Worm (Caenorhabditis elegans) whole organism, L2 larva: Measurements from ENCODE around the gene hpo-6.

Experiments used
- F13H6.1 ChIP-seq: sonication (generic microtip); optimal IDR thresholded peaks from 2 replicates; lab custom pipeline; 2016; ENCODE audit warnings: missing genetic modification characterization, missing compliant biosample characterization
- R02D3.7 ChIP-seq: fragments of 150-350 bp; optimal IDR thresholded peaks from 2 replicates; lab custom pipeline; 2014; ENCODE audit warnings: missing biosample characterization, missing genetic modification characterization
- Y55F3AM.14 ChIP-seq: fragments of 200-800 bp; sonication (Bioruptor generic); optimal IDR thresholded peaks from 2 replicates; lab custom pipeline; 2018; ENCODE audit warnings: mild to moderate bottlenecking, missing genetic modification characterization, missing compliant biosample characterization
- ZK546.5 ChIP-seq: sonication (generic microtip); optimal IDR thresholded peaks from 2 replicates; lab custom pipeline; 2017; ENCODE audit warnings: missing biosample characterization, missing genetic modification characterization
- alr-1 ChIP-seq: fragments of 150-350 bp; optimal IDR thresholded peaks from 2 replicates; lab custom pipeline; 2014; ENCODE audit warnings: missing biosample characterization, missing genetic modification characterization
- aly-2 ChIP-seq: fragments of 150-350 bp; optimal IDR thresholded peaks from 2 replicates; lab custom pipeline; 2014; ENCODE audit warnings: missing biosample characterization, missing genetic modification characterization
- blmp-1 ChIP-seq: sonication (generic microtip); optimal IDR thresholded peaks from 2 replicates; lab custom pipeline; 2017; ENCODE audit warnings: missing genetic modification characterization, mild to moderate bottlenecking, missing compliant biosample characterization, antibody characterized with exemption, moderate library complexity; ENCODE audit not compliant: insufficient read depth
- ceh-16 ChIP-seq: fragments of 150-350 bp; optimal IDR thresholded peaks from 2 replicates; lab custom pipeline; 2014; ENCODE audit warnings: missing biosample characterization, missing genetic modification characterization
- ceh-82 ChIP-seq: fragments of 150-350 bp; optimal IDR thresholded peaks from 2 replicates; lab custom pipeline; 2014; ENCODE audit warnings: missing biosample characterization, missing genetic modification characterization
- crh-2 ChIP-seq: sonication (generic microtip); optimal IDR thresholded peaks from 2 replicates; lab custom pipeline; 2017; ENCODE audit warnings: missing biosample characterization, missing genetic modification characterization
- dmd-4 ChIP-seq: sonication (generic microtip); optimal IDR thresholded peaks from 2 replicates; lab custom pipeline; 2017; ENCODE audit warnings: missing biosample characterization, missing genetic modification characterization
- egl-27 ChIP-seq: sonication (generic microtip); optimal IDR thresholded peaks from 3 replicates; lab custom pipeline; 2017; ENCODE audit warnings: missing biosample characterization, missing genetic modification reagents, missing genetic modification characterization
- elt-1 ChIP-seq: fragments of 150-350 bp; optimal IDR thresholded peaks from 2 replicates; lab custom pipeline; 2014; ENCODE audit warnings: missing biosample characterization, missing genetic modification characterization
- elt-3 ChIP-seq: sonication (generic microtip); optimal IDR thresholded peaks from 2 replicates; lab custom pipeline; 2017; ENCODE audit warnings: missing biosample characterization, missing genetic modification characterization
- gmeb-1 ChIP-seq: fragments of 150-350 bp; optimal IDR thresholded peaks from 2 replicates; lab custom pipeline; 2014; ENCODE audit warnings: missing biosample characterization, missing genetic modification characterization
- lin-11 ChIP-seq: fragments of 150-350 bp; sonication (generic microtip); optimal IDR thresholded peaks from 2 replicates; lab custom pipeline; 2014; ENCODE audit warnings: missing biosample characterization, missing genetic modification characterization, inconsistent platforms, mixed read lengths
- lin-13 ChIP-seq: fragments of 150-350 bp; optimal IDR thresholded peaks from 2 replicates; lab custom pipeline; 2014; ENCODE audit warnings: missing biosample characterization, missing genetic modification reagents, missing genetic modification characterization
- lin-39 ChIP-seq: fragments of 150-350 bp; optimal IDR thresholded peaks from 2 replicates; lab custom pipeline; 2014; ENCODE audit warnings: missing biosample characterization, missing genetic modification reagents, missing genetic modification characterization
- lsy-2 ChIP-seq, 2 experiments: fragments of 150-350 bp in 1 of 2; sonication (generic microtip) in 1 of 2; optimal IDR thresholded peaks; 2 replicates each; lab custom pipeline; 2014 to 2017; ENCODE audit warnings: missing biosample characterization in 2 of 2, missing genetic modification characterization in 2 of 2
- mab-5 ChIP-seq: fragments of 150-350 bp; optimal IDR thresholded peaks from 2 replicates; lab custom pipeline; 2014; ENCODE audit warnings: missing biosample characterization, missing genetic modification characterization
- mbf-1 ChIP-seq: sonication (generic microtip); optimal IDR thresholded peaks from 2 replicates; lab custom pipeline; 2017; ENCODE audit warnings: missing biosample characterization, missing genetic modification characterization
- mdl-1 ChIP-seq, 2 experiments: fragments of 150-350 bp in 1 of 2; sonication (generic microtip) in 1 of 2; optimal IDR thresholded peaks; 2 replicates each; lab custom pipeline; 2017; ENCODE audit warnings: missing biosample characterization in 2 of 2, missing genetic modification characterization in 2 of 2
- nhr-10 ChIP-seq: sonication (generic microtip); optimal IDR thresholded peaks from 2 replicates; lab custom pipeline; 2017; ENCODE audit warnings: missing biosample characterization, missing genetic modification characterization
- nhr-11 ChIP-seq: fragments of 150-350 bp; optimal IDR thresholded peaks from 2 replicates; lab custom pipeline; 2014; ENCODE audit warnings: missing biosample characterization, missing genetic modification characterization
- nhr-12 ChIP-seq: fragments of 150-350 bp; optimal IDR thresholded peaks from 2 replicates; lab custom pipeline; 2014; ENCODE audit warnings: missing biosample characterization, missing genetic modification characterization
- nhr-129 ChIP-seq: fragments of 150-350 bp; optimal IDR thresholded peaks from 2 replicates; lab custom pipeline; 2014; ENCODE audit warnings: missing biosample characterization, missing genetic modification characterization
- nhr-21 ChIP-seq: fragments of 150-350 bp; optimal IDR thresholded peaks from 2 replicates; lab custom pipeline; 2014; ENCODE audit warnings: missing biosample characterization, missing genetic modification characterization
- nhr-237 ChIP-seq: fragments of 150-350 bp; optimal IDR thresholded peaks from 2 replicates; lab custom pipeline; 2014; ENCODE audit warnings: missing biosample characterization, missing genetic modification characterization
- nhr-25 ChIP-seq: fragments of 150-350 bp; sonication (generic microtip); optimal IDR thresholded peaks from 3 replicates; lab custom pipeline; 2014; ENCODE audit warnings: missing biosample characterization, missing genetic modification characterization
- nhr-6 ChIP-seq: fragments of 150-350 bp; optimal IDR thresholded peaks from 2 replicates; lab custom pipeline; 2014; ENCODE audit warnings: missing biosample characterization, missing genetic modification characterization
- nhr-77 ChIP-seq: fragments of 150-350 bp; optimal IDR thresholded peaks from 2 replicates; lab custom pipeline; 2014; ENCODE audit warnings: missing biosample characterization, missing genetic modification characterization
- peb-1 ChIP-seq: fragments of 150-350 bp; optimal IDR thresholded peaks from 2 replicates; lab custom pipeline; 2014; ENCODE audit warnings: missing biosample characterization, missing genetic modification characterization
- sem-4 ChIP-seq: fragments of 150-350 bp; optimal IDR thresholded peaks from 2 replicates; lab custom pipeline; 2014; ENCODE audit warnings: missing biosample characterization, missing genetic modification reagents, missing genetic modification characterization
- skn-1 ChIP-seq: sonication (generic microtip); optimal IDR thresholded peaks from 2 replicates; lab custom pipeline; 2017; ENCODE audit warnings: missing biosample characterization, missing genetic modification characterization
- sma-3 ChIP-seq: sonication (generic microtip); optimal IDR thresholded peaks from 2 replicates; lab custom pipeline; 2016; ENCODE audit warnings: missing genetic modification reagents, missing genetic modification characterization, missing compliant biosample characterization
- sma-9 ChIP-seq, 2 experiments: fragments of 150-350 bp in 1 of 2; sonication (generic microtip) in 1 of 2; optimal IDR thresholded peaks; 2 replicates each; lab custom pipeline; 2014 to 2016; ENCODE audit warnings: missing genetic modification characterization in 2 of 2, mild to moderate bottlenecking in 1 of 2, missing biosample characterization in 1 of 2, missing compliant biosample characterization in 1 of 2, missing genetic modification reagents in 1 of 2, moderate library complexity in 1 of 2
- snpc-4 ChIP-seq: fragments of 150-350 bp; optimal IDR thresholded peaks from 2 replicates; lab custom pipeline; 2014; ENCODE audit warnings: missing biosample characterization, missing genetic modification characterization
- unc-39 ChIP-seq: fragments of 150-350 bp; optimal IDR thresholded peaks from 2 replicates; lab custom pipeline; 2014; ENCODE audit warnings: missing biosample characterization, missing genetic modification characterization
- unc-55 ChIP-seq: fragments of 150-350 bp; sonication (generic microtip); optimal IDR thresholded peaks from 3 replicates; lab custom pipeline; 2014; ENCODE audit warnings: missing biosample characterization, missing genetic modification reagents, missing genetic modification characterization
- unc-62 ChIP-seq: fragments of 150-350 bp; optimal IDR thresholded peaks from 2 replicates; lab custom pipeline; 2014; ENCODE audit warnings: missing biosample characterization, missing genetic modification reagents, missing genetic modification characterization
- zag-1 ChIP-seq: fragments of 150-350 bp; optimal IDR thresholded peaks from 2 replicates; lab custom pipeline; 2014; ENCODE audit warnings: missing biosample characterization, missing genetic modification characterization
- ztf-1 ChIP-seq: fragments of 200-800 bp; sonication (Bioruptor generic); conservative IDR thresholded peaks from 2 replicates; pipeline ENCODE4 v1.3.6; 2022; ENCODE audit warnings: missing genetic modification characterization, missing compliant biosample characterization
- ztf-11 ChIP-seq: sonication (generic microtip); optimal IDR thresholded peaks from 2 replicates; lab custom pipeline; 2017; ENCODE audit warnings: missing biosample characterization, missing genetic modification characterization
- ztf-4 ChIP-seq: fragments of 150-350 bp; optimal IDR thresholded peaks from 2 replicates; lab custom pipeline; 2014; ENCODE audit warnings: missing biosample characterization, missing genetic modification characterization

hpo-6 gene

DNA sequence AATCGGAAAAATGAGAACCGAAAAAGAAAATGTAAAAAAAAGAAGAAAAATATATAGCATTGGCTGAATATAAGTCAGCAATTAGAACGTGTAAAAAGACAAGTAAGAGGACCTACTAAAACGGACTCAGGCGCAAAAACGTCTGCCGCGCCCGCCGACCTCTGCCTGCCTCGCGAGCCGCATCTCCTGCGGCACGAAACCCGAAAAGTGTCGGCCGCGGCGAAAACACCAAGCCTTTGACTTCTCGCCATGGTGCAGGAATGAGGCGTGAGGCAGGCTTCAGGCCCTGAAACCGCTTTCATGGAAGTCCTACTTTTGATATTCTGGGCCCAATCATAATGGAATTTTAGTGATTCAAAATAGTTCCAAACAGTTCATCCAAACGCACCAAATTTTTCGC, 3.7 kb downstream of the hpo-6 start:
- TF ChIP-seq elt-3 (no peak), nhr-129 (tag; lab: Kevin White, UChicago) (no peak), mdl-1 (tag; optimal IDR thresholded peaks at IDR 0.05; lab: Kevin White, UChicago) (no peak), mbf-1 (tag; lab: Kevin White, UChicago) (no peak), F13H6.1 (tag; lab: Kevin White, UChicago) (no peak), snpc-4 (tag; lab: Kevin White, UChicago) (no peak), blmp-1 (tag; lab: Kevin White, UChicago) (no peak), unc-62 (GFP tag; lab: Kevin White, UChicago) (no peak), nhr-6 (tag; lab: Kevin White, UChicago) (no peak), skn-1 (tag; lab: Kevin White, UChicago) (no peak), nhr-21 (tag; lab: Kevin White, UChicago) (no peak), nhr-25 (tag; lab: Kevin White, UChicago) (no peak), elt-1 (tag; lab: Kevin White, UChicago) (no peak), egl-27 (no peak), alr-1 (tag; lab: Kevin White, UChicago) (no peak), sma-9 (GFP tag; optimal IDR thresholded peaks at IDR 0.05; lab: Kevin White, UChicago) (no peak), sma-9 (tag; optimal IDR thresholded peaks at IDR 0.05; lab: Kevin White, UChicago) (no peak), ceh-16 (no peak), unc-55 (GFP tag; lab: Kevin White, UChicago) (no peak), crh-2 (tag; lab: Kevin White, UChicago) (no peak)

- TF ChIP-seq lsy-2 (tag; optimal IDR thresholded peaks at IDR 0.05; lab: Kevin White, UChicago) (no peak), F13H6.1 (tag; lab: Kevin White, UChicago) (no peak), Y55F3AM.14 (no peak), nhr-25 (tag; lab: Kevin White, UChicago) (no peak)
Observed at ce11 chrIV:1567577-1567976, 5.6 kb downstream of the hpo-6 start.

ce11 chrIV:1576731-1577130, 14.7 kb downstream of the hpo-6 start, which contains the start of gene Y41D4B.14:
Gene Y41D4B.14 (plus strand): TSS chrIV:1577031.
- no peak for TF ChIP-seq nhr-6 (tag; lab: Kevin White, UChicago)
- no peak for TF ChIP-seq gmeb-1 (tag; lab: Kevin White, UChicago)
- no peak for TF ChIP-seq sem-4 (tag; lab: Kevin White, UChicago)
- no peak for TF ChIP-seq zag-1 (tag; lab: Kevin White, UChicago)
- no peak for TF ChIP-seq snpc-4 (tag; lab: Kevin White, UChicago)
- no peak for TF ChIP-seq ztf-1

- TF ChIP-seq egl-27 (peak; percentile 23), nhr-11 (tag; lab: Kevin White, UChicago) (no peak), mbf-1 (tag; lab: Kevin White, UChicago) (no peak), crh-2 (tag; lab: Kevin White, UChicago) (peak; percentile 80), alr-1 (tag; lab: Kevin White, UChicago) (no peak), lin-11 (peak; percentile 86), gmeb-1 (tag; lab: Kevin White, UChicago) (peak; percentile 78), zag-1 (tag; lab: Kevin White, UChicago) (peak; percentile 48), mdl-1 (tag; optimal IDR thresholded peaks at IDR 0.05; lab: Kevin White, UChicago) (peak in 1 of 2 experiments; percentile 55), peb-1 (tag; lab: Kevin White, UChicago) (no peak), unc-39 (no peak), elt-3 (no peak), F13H6.1 (tag; lab: Kevin White, UChicago) (peak; percentile 93), ceh-16 (no peak), mab-5 (tag; lab: Kevin White, UChicago) (peak; percentile 89), aly-2 (tag; lab: Kevin White, UChicago) (no peak), ZK546.5 (tag; lab: Kevin White, UChicago) (no peak), ztf-11 (tag; lab: Kevin White, UChicago) (peak; percentile 34), dmd-4 (tag; lab: Kevin White, UChicago) (no peak), sma-3 (peak; percentile 90), nhr-77 (peak; percentile 32), ztf-1 (no peak), sem-4 (tag; lab: Kevin White, UChicago) (peak; percentile 78), nhr-237 (tag; lab: Kevin White, UChicago) (no peak), unc-62 (GFP tag; lab: Kevin White, UChicago) (no peak), unc-55 (GFP tag; lab: Kevin White, UChicago) (peak; percentile 95), nhr-10 (tag; lab: Kevin White, UChicago) (no peak), nhr-6 (tag; lab: Kevin White, UChicago) (peak; percentile 62), lin-13 (GFP tag; lab: Kevin White, UChicago) (peak; percentile 94), nhr-12 (no peak), R02D3.7 (tag; lab: Kevin White, UChicago) (no peak), snpc-4 (tag; lab: Kevin White, UChicago) (peak; percentile 48), Y55F3AM.14 (peak; percentile 38), sma-9 (GFP tag; optimal IDR thresholded peaks at IDR 0.05; lab: Kevin White, UChicago) (no peak), sma-9 (tag; optimal IDR thresholded peaks at IDR 0.05; lab: Kevin White, UChicago) (no peak), lin-39 (tag; lab: Kevin White, UChicago) (no peak), ztf-4 (peak; percentile 81), ceh-82 (tag; lab: Kevin White, UChicago) (peak; percentile 44), nhr-25 (tag; lab: Kevin White, UChicago) (peak; percentile 89), nhr-129 (tag; lab: Kevin White, UChicago) (peak; percentile 78)
Observed at ce11 chrIV:1595802-1596201, 33.8 kb downstream of the hpo-6 start, which contains the start of gene npp-8. Gene npp-8 (minus strand): TSS chrIV:1595824.
